Fruit fly (Drosophila melanogaster) whole organism, embryonic: ENCODE results near the gene CG18577.

Experiments
- Ada2b ChIP-seq: fragments of 200-800 bp; sonication (Bioruptor generic); IDR thresholded peaks from 2 replicates; pipeline ENCODE4 v1.3.6; 2022; ENCODE audit warnings: missing biosample characterization, missing genetic modification characterization
- Asciz ChIP-seq: fragments of 200-800 bp; sonication (Bioruptor generic); optimal IDR thresholded peaks from 2 replicates; lab custom pipeline; 2017; ENCODE audit warnings: missing biosample characterization, mild to moderate bottlenecking, missing genetic modification characterization, missing genetic modification reagents
- BEAF-32 ChIP-seq: fragments of 200-800 bp; sonication (Bioruptor generic); optimal IDR thresholded peaks from 3 replicates; lab custom pipeline; 2017; ENCODE audit warnings: missing biosample characterization, missing genetic modification characterization, mild to moderate bottlenecking, moderate library complexity, missing genetic modification reagents
- CG10274 ChIP-seq: fragments of 200-800 bp; sonication (Bioruptor generic); optimal IDR thresholded peaks from 3 replicates; lab custom pipeline; 2017; ENCODE audit warnings: missing biosample characterization, mild to moderate bottlenecking, missing genetic modification characterization
- CG11456 ChIP-seq: fragments of 200-800 bp; sonication (Bioruptor generic); IDR thresholded peaks from 3 replicates; pipeline ENCODE4 v1.3.6; 2022; ENCODE audit warnings: missing biosample characterization, missing genetic modification characterization
- CG1233 ChIP-seq: fragments of 200-800 bp; sonication (Bioruptor generic); optimal IDR thresholded peaks from 4 replicates; lab custom pipeline; 2018; ENCODE audit warnings: missing biosample characterization, mild to moderate bottlenecking, missing genetic modification characterization
- CG14710 ChIP-seq: fragments of 200-800 bp; sonication (Bioruptor generic); optimal IDR thresholded peaks from 3 replicates; lab custom pipeline; 2019; ENCODE audit warnings: missing biosample characterization, mild to moderate bottlenecking, missing genetic modification characterization, moderate library complexity
- CG14860 ChIP-seq: fragments of 200-800 bp; sonication (Bioruptor generic); IDR thresholded peaks from 3 replicates; pipeline ENCODE4 v1.3.6; 2022; ENCODE audit warnings: missing biosample characterization, missing genetic modification characterization; ENCODE audit not compliant: partially characterized antibody
- CG15601 ChIP-seq: fragments of 200-800 bp; sonication (Bioruptor generic); optimal IDR thresholded peaks from 3 replicates; lab custom pipeline; 2019; ENCODE audit warnings: missing biosample characterization, mild to moderate bottlenecking, missing genetic modification characterization, moderate library complexity
- CG1603 ChIP-seq: fragments of 200-800 bp; sonication (Bioruptor generic); optimal IDR thresholded peaks from 2 replicates; lab custom pipeline; 2019; ENCODE audit warnings: missing biosample characterization, mild to moderate bottlenecking, missing genetic modification characterization, moderate library complexity
- CG17829 ChIP-seq: fragments of 200-800 bp; optimal IDR thresholded peaks from 2 replicates; lab custom pipeline; 2019; ENCODE audit warnings: missing biosample characterization, mild to moderate bottlenecking, missing genetic modification characterization, moderate library complexity
- CG1832 ChIP-seq: fragments of 200-800 bp; sonication (Bioruptor generic); optimal IDR thresholded peaks from 2 replicates; lab custom pipeline; 2017; ENCODE audit warnings: missing biosample characterization, mild to moderate bottlenecking, missing genetic modification characterization, inconsistent platforms
- CG31388 ChIP-seq: fragments of 200-800 bp; sonication (Bioruptor generic); optimal IDR thresholded peaks from 2 replicates; lab custom pipeline; 2016; ENCODE audit warnings: missing biosample characterization, missing genetic modification characterization
- CG32772 ChIP-seq: fragments of 200-800 bp; sonication (Bioruptor generic); IDR thresholded peaks from 2 replicates; pipeline ENCODE4 v1.3.6; 2022; ENCODE audit warnings: missing biosample characterization, missing genetic modification characterization
- CG3281 ChIP-seq: fragments of 200-800 bp; sonication (Bioruptor generic); optimal IDR thresholded peaks from 3 replicates; lab custom pipeline; 2017; ENCODE audit warnings: missing biosample characterization, mild to moderate bottlenecking, missing genetic modification characterization
- CG3726 ChIP-seq: fragments of 200-800 bp; sonication (Bioruptor generic); IDR thresholded peaks from 3 replicates; pipeline ENCODE4, ENCODE4 v1.3.6; 2022; ENCODE audit warnings: missing biosample characterization, missing genetic modification characterization
- CG4282 ChIP-seq: fragments of 200-800 bp; sonication (Bioruptor generic); optimal IDR thresholded peaks from 2 replicates; lab custom pipeline; 2016; ENCODE audit warnings: missing biosample characterization, missing genetic modification characterization
- CG4617 ChIP-seq: fragments of 200-800 bp; sonication (Bioruptor generic); optimal IDR thresholded peaks from 3 replicates; lab custom pipeline; 2016; ENCODE audit warnings: missing biosample characterization, missing genetic modification characterization, borderline replicate concordance
- CG6175 ChIP-seq: fragments of 200-800 bp; sonication (Bioruptor generic); IDR thresholded peaks from 3 replicates; pipeline ENCODE4 v1.3.6; 2022; ENCODE audit warnings: missing biosample characterization, missing genetic modification characterization
- CG6765 ChIP-seq: fragments of 200-800 bp; sonication (Bioruptor generic); optimal IDR thresholded peaks from 3 replicates; lab custom pipeline; 2017; ENCODE audit warnings: missing biosample characterization, mild to moderate bottlenecking, missing genetic modification characterization
- CG6854 ChIP-seq: fragments of 200-800 bp; sonication (Bioruptor generic); optimal IDR thresholded peaks from 3 replicates; lab custom pipeline; 2017; ENCODE audit warnings: missing biosample characterization, mild to moderate bottlenecking, missing genetic modification characterization
- CG8944 ChIP-seq: fragments of 200-800 bp; sonication (Bioruptor generic); optimal IDR thresholded peaks from 3 replicates; lab custom pipeline; 2016; ENCODE audit warnings: missing biosample characterization, missing genetic modification characterization
- CG9727 ChIP-seq: fragments of 200-800 bp; sonication (Bioruptor generic); optimal IDR thresholded peaks from 3 replicates; lab custom pipeline; 2017; ENCODE audit warnings: missing biosample characterization, mild to moderate bottlenecking, missing genetic modification characterization
- CTCF ChIP-seq: fragments of 200-800 bp; sonication (Bioruptor generic); optimal IDR thresholded peaks from 2 replicates; lab custom pipeline; 2017; ENCODE audit warnings: missing biosample characterization, mild to moderate bottlenecking, missing genetic modification characterization, moderate library complexity
- D ChIP-seq, 2 experiments: fragments of 200-800 bp in 1 of 2; fragments of >200 bp in 1 of 2; sonication (Bioruptor generic) in 1 of 2; optimal IDR thresholded peaks; 2 replicates in 1 of 2; 3 replicates in 1 of 2; lab custom pipeline; 2017; ENCODE audit warnings: mild to moderate bottlenecking in 1 of 2, missing biosample characterization in 1 of 2, missing genetic modification characterization in 1 of 2, missing genetic modification reagents in 1 of 2
- Doc2 ChIP-seq: fragments of 200-800 bp; sonication (Bioruptor generic); IDR thresholded peaks from 2 replicates; pipeline ENCODE4 v1.3.6; 2022; ENCODE audit warnings: missing biosample characterization, missing genetic modification characterization
- E2f2 ChIP-seq: fragments of 200-800 bp; sonication (Bioruptor generic); IDR thresholded peaks from 2 replicates; pipeline ENCODE4 v1.3.6; 2022; ENCODE audit warnings: missing biosample characterization, missing genetic modification characterization
- MESR4 ChIP-seq: fragments of 200-800 bp; sonication (Bioruptor generic); optimal IDR thresholded peaks from 2 replicates; lab custom pipeline; 2018; ENCODE audit warnings: missing biosample characterization, mild to moderate bottlenecking, missing genetic modification characterization, moderate library complexity
- Rfx ChIP-seq: fragments of 200-800 bp; sonication (Bioruptor generic); IDR thresholded peaks from 2 replicates; pipeline ENCODE4 v1.3.6; 2022; ENCODE audit warnings: missing biosample characterization, missing genetic modification characterization
- Rx ChIP-seq: fragments of 200-800 bp; sonication (Bioruptor generic); IDR thresholded peaks from 2 replicates; pipeline ENCODE4 v1.3.6; 2022; ENCODE audit warnings: missing biosample characterization, missing genetic modification characterization
- Six4 ChIP-seq: fragments of 200-800 bp; sonication (Bioruptor generic); optimal IDR thresholded peaks from 2 replicates; lab custom pipeline; 2016; ENCODE audit warnings: missing biosample characterization, missing genetic modification characterization
- Sox100B ChIP-seq: fragments of 200-800 bp; sonication (Bioruptor generic); optimal IDR thresholded peaks from 3 replicates; lab custom pipeline; 2018; ENCODE audit warnings: missing biosample characterization, mild to moderate bottlenecking, missing genetic modification characterization
- Stat92E ChIP-seq, 3 experiments: fragments of >200 bp in 2 of 3; fragments of 200-800 bp in 1 of 3; sonication (Bioruptor generic) in 1 of 3; optimal IDR thresholded peaks; 2 replicates each; lab custom pipeline; 2017 to 2019; ENCODE audit warnings: missing biosample characterization in 3 of 3, missing genetic modification characterization in 3 of 3, mild to moderate bottlenecking in 1 of 3, moderate library complexity in 1 of 3
- Trl ChIP-seq, 3 experiments: fragments of >200 bp in 2 of 3; fragments of 200-800 bp in 1 of 3; sonication (Bioruptor generic) in 1 of 3; optimal IDR thresholded peaks; 2 replicates in 1 of 3; 3 replicates in 2 of 3; lab custom pipeline; 2016 to 2017; ENCODE audit warnings: missing biosample characterization in 1 of 3, missing genetic modification characterization in 1 of 3
- cas ChIP-seq: fragments of 200-800 bp; sonication (Bioruptor generic); IDR thresholded peaks from 2 replicates; pipeline ENCODE4 v1.3.6; 2022; ENCODE audit warnings: missing biosample characterization, missing genetic modification characterization
- chm ChIP-seq: fragments of 200-800 bp; sonication (Bioruptor generic); IDR thresholded peaks from 2 replicates; pipeline ENCODE4 v1.3.6; 2022; ENCODE audit warnings: missing biosample characterization, missing genetic modification characterization
- corto ChIP-seq: fragments of 200-800 bp; sonication (Bioruptor generic); optimal IDR thresholded peaks from 2 replicates; lab custom pipeline; 2016; ENCODE audit warnings: missing biosample characterization, mild to moderate bottlenecking, missing genetic modification characterization, moderate library complexity
- crc ChIP-seq: fragments of 200-800 bp; sonication (Bioruptor generic); optimal IDR thresholded peaks from 2 replicates; lab custom pipeline; 2016; ENCODE audit warnings: missing biosample characterization, missing genetic modification characterization
- dimm ChIP-seq: fragments of 200-800 bp; sonication (Bioruptor generic); IDR thresholded peaks from 2 replicates; pipeline ENCODE4 v1.3.6; 2022; ENCODE audit warnings: missing biosample characterization, missing genetic modification characterization
- en ChIP-seq: fragments of 200-800 bp; sonication (Bioruptor generic); optimal IDR thresholded peaks from 2 replicates; lab custom pipeline; 2016; ENCODE audit warnings: missing biosample characterization, missing genetic modification characterization
- fd3F ChIP-seq: fragments of 200-800 bp; sonication (Bioruptor generic); optimal IDR thresholded peaks from 2 replicates; lab custom pipeline; 2018; ENCODE audit warnings: missing biosample characterization, mild to moderate bottlenecking, missing genetic modification characterization, moderate library complexity
- fd64A ChIP-seq: fragments of 200-800 bp; sonication (Bioruptor generic); optimal IDR thresholded peaks from 3 replicates; lab custom pipeline; 2018; ENCODE audit warnings: missing biosample characterization, mild to moderate bottlenecking, missing genetic modification characterization
- h ChIP-seq: fragments of >200 bp; optimal IDR thresholded peaks from 2 replicates; lab custom pipeline; 2017
- schlank ChIP-seq: fragments of 200-800 bp; sonication (Bioruptor generic); optimal IDR thresholded peaks from 2 replicates; lab custom pipeline; 2018; ENCODE audit warnings: missing biosample characterization, mild to moderate bottlenecking, missing genetic modification characterization
- seq ChIP-seq: fragments of 200-800 bp; sonication (Bioruptor generic); IDR thresholded peaks from 2 replicates; pipeline ENCODE4 v1.3.6; 2022; ENCODE audit warnings: missing biosample characterization, missing genetic modification characterization
- sima ChIP-seq: fragments of 200-800 bp; sonication (Bioruptor generic); optimal IDR thresholded peaks from 2 replicates; lab custom pipeline; 2016; ENCODE audit warnings: missing biosample characterization, missing genetic modification characterization
- sisA ChIP-seq: fragments of 200-800 bp; sonication (Bioruptor generic); IDR thresholded peaks from 2 replicates; pipeline ENCODE4 v1.3.6; 2022; ENCODE audit warnings: missing biosample characterization, missing genetic modification characterization
- ssp ChIP-seq: fragments of 200-800 bp; sonication (Bioruptor generic); IDR thresholded peaks from 2 replicates; pipeline ENCODE4 v1.3.6; 2022; ENCODE audit warnings: missing biosample characterization, missing genetic modification characterization
- twi ChIP-seq: fragments of 200-800 bp; optimal IDR thresholded peaks from 2 replicates; lab custom pipeline; 2019; ENCODE audit warnings: missing biosample characterization, mild to moderate bottlenecking, missing genetic modification characterization, moderate library complexity
- vvl ChIP-seq: fragments of 200-800 bp; sonication (Bioruptor generic); IDR thresholded peaks from 2 replicates; pipeline ENCODE4 v1.3.6; 2022; ENCODE audit warnings: missing biosample characterization, missing genetic modification characterization

The CG18577 gene

dm6 chr3R:11216156-11216630 lies 20.3 kb downstream of the CG18577 start, which contains the start of the genes RpS25 and CG4820 (continued):
- TF ChIP-seq sima (GFP tag; lab: Kevin White, UChicago), result peak; percentile 73
- peak; percentile 62 for TF ChIP-seq CG31388 (GFP tag; lab: Kevin White, UChicago)
- TF ChIP-seq sisA (GFP tag; lab: Robert Waterston, UW), result peak; percentile 40; the same call in 1 of the 2 replicates
- peak; percentile 69 for TF ChIP-seq cas (GFP tag; lab: Robert Waterston, UW)
- TF ChIP-seq CG14710 (tag; lab: Kevin White, UChicago), result peak; percentile 96
- peak; percentile 91 for TF ChIP-seq vvl (GFP tag; lab: Robert Waterston, UW)
- TF ChIP-seq Asciz, result peak; percentile 89
- peak; percentile 66 for TF ChIP-seq Ada2b (GFP tag; lab: Robert Waterston, UW)
- TF ChIP-seq fd3F (GFP tag; lab: Kevin White, UChicago), result peak; percentile 85
- no peak for TF ChIP-seq Trl (optimal IDR thresholded peaks at IDR 0.05; lab: Kevin White, UChicago)
- TF ChIP-seq Trl (GFP tag; optimal IDR thresholded peaks at IDR 0.05; lab: Kevin White, UChicago), result peak; percentile 96
- TF ChIP-seq h, result no peak
- TF ChIP-seq CG15601 (tag; lab: Kevin White, UChicago), result peak; percentile 93
- TF ChIP-seq fd64A (GFP tag; lab: Kevin White, UChicago), result peak; percentile 94
- peak; percentile 89 for TF ChIP-seq CG17829 (tag; lab: Kevin White, UChicago)
- peak; percentile 97 for TF ChIP-seq CG4617 (GFP tag; lab: Kevin White, UChicago)
- peak; percentile 77 for TF ChIP-seq CG14860
- TF ChIP-seq CG11456, result peak; percentile 91
- TF ChIP-seq CTCF, result peak; percentile 69
- peak; percentile 84 for TF ChIP-seq CG6175 (GFP tag; lab: Robert Waterston, UW)
- TF ChIP-seq Doc2 (GFP tag; lab: Robert Waterston, UW), result peak; percentile 50
- no peak for TF ChIP-seq CG3726 (GFP tag; lab: Robert Waterston, UW)
- TF ChIP-seq Rfx (GFP tag; lab: Robert Waterston, UW), result peak; percentile 93
- peak; percentile 97 for TF ChIP-seq CG1603 (tag; lab: Kevin White, UChicago)
- TF ChIP-seq chm (GFP tag; lab: Robert Waterston, UW), result peak; percentile 90
- no peak for TF ChIP-seq D (optimal IDR thresholded peaks at IDR 0.05; lab: Kevin White, UChicago)
- TF ChIP-seq D (GFP tag; optimal IDR thresholded peaks at IDR 0.05; lab: Kevin White, UChicago), result peak; percentile 86
- TF ChIP-seq CG3281, result peak; percentile 95
- TF ChIP-seq CG6765 (GFP tag; lab: Kevin White, UChicago), result peak; percentile 97
- peak; percentile 72 for TF ChIP-seq ssp (GFP tag; lab: Robert Waterston, UW)
- peak; percentile 88 for TF ChIP-seq CG10274 (GFP tag; lab: Kevin White, UChicago)
- TF ChIP-seq Sox100B, result peak; percentile 92
- TF ChIP-seq CG1832 (GFP tag; lab: Kevin White, UChicago), result no peak
- TF ChIP-seq CG4282 (GFP tag; lab: Kevin White, UChicago), result peak; percentile 62
- peak; percentile 88 for TF ChIP-seq en (GFP tag; lab: Kevin White, UChicago)
- TF ChIP-seq dimm (GFP tag; lab: Robert Waterston, UW), result peak; percentile 54
- peak; percentile 100 for TF ChIP-seq MESR4 (GFP tag; lab: Kevin White, UChicago)
- TF ChIP-seq twi (tag; lab: Kevin White, UChicago), result peak; percentile 84
- TF ChIP-seq Six4 (GFP tag; lab: Kevin White, UChicago), result peak; percentile 71
- TF ChIP-seq seq (GFP tag; lab: Robert Waterston, UW), result peak; percentile 77; the same call in 1 of the 2 replicates
- no peak for TF ChIP-seq corto
- TF ChIP-seq Stat92E (GFP tag; optimal IDR thresholded peaks at IDR 0.05; lab: Kevin White, UChicago), result peak in 1 of 3 experiments; percentile 66
- peak; percentile 96 for TF ChIP-seq BEAF-32 (GFP tag; lab: Kevin White, UChicago)
- peak; percentile 94 for TF ChIP-seq CG1233 (GFP tag; lab: Kevin White, UChicago)
- TF ChIP-seq CG8944, result peak; percentile 80
- peak; percentile 95 for TF ChIP-seq CG9727
- peak; percentile 88 for TF ChIP-seq crc (GFP tag; lab: Kevin White, UChicago)
- peak; percentile 79 for TF ChIP-seq Rx (GFP tag; lab: Robert Waterston, UW)
- TF ChIP-seq E2f2 (GFP tag; lab: Robert Waterston, UW), result peak; percentile 80
- peak; percentile 90 for TF ChIP-seq CG6854 (GFP tag; lab: Kevin White, UChicago)
- peak; percentile 93 for TF ChIP-seq schlank (tag; lab: Kevin White, UChicago)
- TF ChIP-seq CG32772 (GFP tag; lab: Robert Waterston, UW), result peak; percentile 79
